Fruit fly (Drosophila melanogaster): ENCODE data around the gene CG9192.

The CG9192 gene

dm6 chr3L:1247627-1248295 lies 9.6 kb upstream of the CG9192 start, which contains the start of the genes Psf1 and Sac1 (continued):
- TF ChIP-seq Max (GFP tag; optimal IDR thresholded peaks at IDR 0.05) (peak; percentile 60), Vsx1 (GFP tag; optimal IDR thresholded peaks at IDR 0.05) (no peak), Aef1 (GFP tag; IDR thresholded peaks at IDR 0.05) (0 out of 3 replicates have a peak, but pooled peaks have one; percentile 25), Hmr (GFP tag; optimal IDR thresholded peaks at IDR 0.05) (peak; percentile 23), CG17186 (GFP tag; optimal IDR thresholded peaks at IDR 0.05) (peak; percentile 68), CG31365 (tag; optimal IDR thresholded peaks at IDR 0.05) (no peak), CG1647 (GFP tag; optimal IDR thresholded peaks at IDR 0.05) (peak; percentile 47), Sox100B (GFP tag; optimal IDR thresholded peaks at IDR 0.05) (no peak), CG4854 (GFP tag; optimal IDR thresholded peaks at IDR 0.05) (no peak), CG17361 (GFP tag; IDR thresholded peaks at IDR 0.05) (peak; percentile 75), pnt (GFP tag; optimal IDR thresholded peaks at IDR 0.05) (peak; percentile 7), unpg (GFP tag; optimal IDR thresholded peaks at IDR 0.05) (no peak), pum (GFP tag; optimal IDR thresholded peaks at IDR 0.05) (peak; percentile 58), chn (GFP tag; optimal IDR thresholded peaks at IDR 0.05) (peak; percentile 18), Camta (GFP tag; optimal IDR thresholded peaks at IDR 0.05) (peak; percentile 2), CG12942 (GFP tag; optimal IDR thresholded peaks at IDR 0.05) (peak; percentile 8), CG9797 (GFP tag; optimal IDR thresholded peaks at IDR 0.05) (peak; percentile 69), CG3995 (GFP tag; optimal IDR thresholded peaks at IDR 0.05) (peak; percentile 88), Nf-YC (tag; optimal IDR thresholded peaks at IDR 0.05) (no peak), CG10366 (GFP tag; IDR thresholded peaks at IDR 0.05) (peak; percentile 44; the same call in 1 of the 2 replicates), fd96Cb (tag; optimal IDR thresholded peaks at IDR 0.05) (no peak), Trl (optimal IDR thresholded peaks at IDR 0.05) (no peak), Trl (GFP tag; optimal IDR thresholded peaks at IDR 0.05) (peak; percentile 18), CG18764 (GFP tag; optimal IDR thresholded peaks at IDR 0.05) (peak; percentile 40), CG12104 (GFP tag; optimal IDR thresholded peaks at IDR 0.05) (no peak), phol (tag; optimal IDR thresholded peaks at IDR 0.05) (peak; percentile 76), HmgZ (tag; optimal IDR thresholded peaks at IDR 0.05) (peak; percentile 45), CG30403 (GFP tag; optimal IDR thresholded peaks at IDR 0.05) (peak; percentile 64), slbo (GFP tag; IDR thresholded peaks at IDR 0.05) (peak; percentile 64), CG18599 (GFP tag; optimal IDR thresholded peaks at IDR 0.05) (no peak), crc (GFP tag; optimal IDR thresholded peaks at IDR 0.05) (peak; percentile 7), Hr3 (GFP tag; optimal IDR thresholded peaks at IDR 0.05) (peak; percentile 21), Hr51 (GFP tag; optimal IDR thresholded peaks at IDR 0.05) (peak in 1 of 2 experiments; percentile 29), CG10321 (GFP tag; IDR thresholded peaks at IDR 0.05) (no peak), ssp (GFP tag; IDR thresholded peaks at IDR 0.05) (peak; percentile 91), bsh (GFP tag; optimal IDR thresholded peaks at IDR 0.05) (peak in 1 of 2 experiments; percentile 22), wek (GFP tag; optimal IDR thresholded peaks at IDR 0.05) (peak; percentile 32), Hey (tag; optimal IDR thresholded peaks at IDR 0.05) (no peak), pho (GFP tag; optimal IDR thresholded peaks at IDR 0.05) (peak; percentile 57), bcd (GFP tag; optimal IDR thresholded peaks at IDR 0.05) (peak; percentile 44), ttk (GFP tag; IDR thresholded peaks at IDR 0.05) (peak; percentile 24; the same call in 1 of the 2 replicates), zen (tag; optimal IDR thresholded peaks at IDR 0.05) (peak; percentile 22), esg (GFP tag; conservative IDR thresholded peaks at IDR 0.05) (peak; percentile 28; the same call in 1 of the 2 replicates), CG8944 (GFP tag; optimal IDR thresholded peaks at IDR 0.05) (peak; percentile 59), row (GFP tag; IDR thresholded peaks at IDR 0.05) (peak; percentile 92), Nf-YA (GFP tag; IDR thresholded peaks at IDR 0.05) (peak; percentile 13; the same call in 1 of the 2 replicates), CG7963 (GFP tag; IDR thresholded peaks at IDR 0.05; ENCODE audit: partially characterized antibody) (no peak), CG5953 (GFP tag; IDR thresholded peaks at IDR 0.05) (no peak), knrl (GFP tag; IDR thresholded peaks at IDR 0.05; ENCODE audit: partially characterized antibody) (peak; percentile 93), dm (GFP tag; optimal IDR thresholded peaks at IDR 0.05) (peak; percentile 74)

Measured in whole organism, embryonic.